Fruit fly (Drosophila melanogaster): ENCODE data around the gene muc.

muc gene

DNA sequence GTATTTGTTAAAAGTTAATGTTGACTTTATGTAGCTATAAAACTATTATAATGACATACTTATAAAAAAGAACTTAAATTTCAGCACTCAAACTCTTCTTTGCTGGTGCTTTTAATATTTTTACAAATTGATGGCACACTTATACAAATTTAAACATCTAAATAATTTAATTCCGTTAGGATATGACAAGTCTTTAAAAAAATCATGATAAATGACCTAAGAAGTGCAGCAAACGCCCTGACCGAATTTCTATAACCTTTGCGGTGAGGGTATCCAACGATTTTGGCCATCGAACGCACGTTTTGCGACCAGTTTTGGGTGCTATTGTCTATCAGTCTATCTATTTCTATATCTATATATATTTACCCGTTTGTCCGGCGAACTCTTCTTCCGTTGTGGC lies 16.3 kb downstream of the muc start (continued):
- TF ChIP-seq maf-S (GFP tag; optimal IDR thresholded peaks at IDR 0.05) (no peak), CG10979 (tag; optimal IDR thresholded peaks at IDR 0.05) (no peak), Dek (tag; optimal IDR thresholded peaks at IDR 0.05) (peak; percentile 42), danr (GFP tag; IDR thresholded peaks at IDR 0.05) (no peak), BEAF-32 (GFP tag; optimal IDR thresholded peaks at IDR 0.05) (no peak), nom (GFP tag; optimal IDR thresholded peaks at IDR 0.05) (no peak), dmrt11E (tag; optimal IDR thresholded peaks at IDR 0.05) (no peak), Dbx (GFP tag; IDR thresholded peaks at IDR 0.05) (peak; percentile 48; the same call in 1 of the 3 replicates), corto (GFP tag; optimal IDR thresholded peaks at IDR 0.05) (no peak), ATbp (GFP tag; optimal IDR thresholded peaks at IDR 0.05) (no peak), CG17568 (GFP tag; optimal IDR thresholded peaks at IDR 0.05) (no peak), CG16779 (GFP tag; IDR thresholded peaks at IDR 0.05) (0 out of 2 replicates have a peak, but pooled peaks have one; percentile 7), sima (GFP tag; optimal IDR thresholded peaks at IDR 0.05) (no peak), onecut (GFP tag; IDR thresholded peaks at IDR 0.05) (no peak), CG2116 (GFP tag; optimal IDR thresholded peaks at IDR 0.05) (no peak), wor (GFP tag; IDR thresholded peaks at IDR 0.05) (no peak), CG9876 (GFP tag; optimal IDR thresholded peaks at IDR 0.05) (no peak), vfl (GFP tag; optimal IDR thresholded peaks at IDR 0.05) (peak; percentile 34), H15 (GFP tag; IDR thresholded peaks at IDR 0.05) (no peak), ap (GFP tag; IDR thresholded peaks at IDR 0.05) (no peak), ase (GFP tag; IDR thresholded peaks at IDR 0.05) (no peak; the same call in 2 of the 3 replicates), Hmx (GFP tag; optimal IDR thresholded peaks at IDR 0.05) (no peak), Ets65A (GFP tag) (peak; percentile 84), CG18619 (GFP tag; optimal IDR thresholded peaks at IDR 0.05) (peak; percentile 31), CG30403 (GFP tag; optimal IDR thresholded peaks at IDR 0.05) (peak; percentile 47), slou (GFP tag; optimal IDR thresholded peaks at IDR 0.05) (no peak), CG31441 (GFP tag; IDR thresholded peaks at IDR 0.05) (no peak), hbn (GFP tag; IDR thresholded peaks at IDR 0.05; ENCODE audit: partially characterized antibody) (no peak), dpn (GFP tag; optimal IDR thresholded peaks at IDR 0.05) (peak in 1 of 2 experiments; percentile 1), dmrt99B (tag; optimal IDR thresholded peaks at IDR 0.05) (peak; percentile 41), al (GFP tag; IDR thresholded peaks at IDR 0.05) (peak; percentile 69), CG12942 (GFP tag; optimal IDR thresholded peaks at IDR 0.05) (no peak), usp (GFP tag; optimal IDR thresholded peaks at IDR 0.05) (no peak), Hey (tag; optimal IDR thresholded peaks at IDR 0.05) (no peak), Bteb2 (GFP tag; optimal IDR thresholded peaks at IDR 0.05) (no peak), Fer3 (tag; optimal IDR thresholded peaks at IDR 0.05) (peak; percentile 37), Camta (GFP tag; optimal IDR thresholded peaks at IDR 0.05) (no peak), cato (GFP tag; optimal IDR thresholded peaks at IDR 0.05; ENCODE audit: borderline replicate concordance) (no peak), CG10267 (tag; optimal IDR thresholded peaks at IDR 0.05) (no peak), ttk (GFP tag; IDR thresholded peaks at IDR 0.05) (no peak), NFAT (GFP tag; IDR thresholded peaks at IDR 0.05) (peak; percentile 45), H2.0 (GFP tag; IDR thresholded peaks at IDR 0.05) (peak; percentile 28; the same call in 1 of the 2 replicates), wek (GFP tag; optimal IDR thresholded peaks at IDR 0.05) (no peak), crol (GFP tag; IDR thresholded peaks at IDR 0.05) (no peak), E2f1 (GFP tag; IDR thresholded peaks at IDR 0.05) (peak; percentile 36; the same call in 1 of the 2 replicates), mld (GFP tag; IDR thresholded peaks at IDR 0.05; ENCODE audit: partially characterized antibody) (no peak), Ada2b (GFP tag; IDR thresholded peaks at IDR 0.05) (peak; percentile 56), C15 (GFP tag; IDR thresholded peaks at IDR 0.05) (no peak), Mad (GFP tag; optimal IDR thresholded peaks at IDR 0.05) (no peak), CG43689 (GFP tag; IDR thresholded peaks at IDR 0.05) (no peak), CG18599 (GFP tag; optimal IDR thresholded peaks at IDR 0.05) (no peak), ewg (GFP tag; optimal IDR thresholded peaks at IDR 0.05) (no peak)

Data from whole organism, embryonic.